Fruit fly (Drosophila melanogaster): Measurements from ENCODE around the gene CG1208.

Gene CG1208

DNA sequence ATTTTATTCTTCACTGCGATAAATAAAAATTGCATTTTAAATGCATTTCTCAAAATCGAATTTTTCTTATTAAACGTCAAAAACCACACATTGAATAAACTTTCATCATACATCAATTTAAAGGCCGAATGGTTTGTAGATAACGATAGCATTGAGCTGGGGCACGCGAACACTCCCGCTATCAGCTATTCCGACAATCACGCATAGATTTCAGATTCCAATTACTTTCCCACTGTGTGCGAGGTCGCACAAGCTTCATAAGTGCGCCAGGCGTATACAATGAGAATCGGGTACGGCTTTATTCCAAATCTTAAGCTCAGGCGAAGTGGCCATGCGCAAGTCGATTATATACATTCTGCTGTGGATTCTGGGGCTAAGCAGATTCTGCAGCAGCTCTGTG is 9.7 kb upstream of the CG1208 start, which contains the start of gene CG46303 (continued):
- TF ChIP-seq CG7987 (GFP tag; optimal IDR thresholded peaks at IDR 0.05) (no peak), Hr51 (GFP tag; optimal IDR thresholded peaks at IDR 0.05) (no peak), exex (tag; optimal IDR thresholded peaks at IDR 0.05) (peak; percentile 81), mld (GFP tag; IDR thresholded peaks at IDR 0.05; ENCODE audit: partially characterized antibody) (no peak), CG9932 (GFP tag; IDR thresholded peaks at IDR 0.05) (no peak), da (GFP tag; optimal IDR thresholded peaks at IDR 0.05) (no peak), CG2202 (tag; optimal IDR thresholded peaks at IDR 0.05) (no peak), CG33557 (GFP tag; optimal IDR thresholded peaks at IDR 0.05) (no peak), HHEX (GFP tag; optimal IDR thresholded peaks at IDR 0.05) (no peak), ftz-f1 (GFP tag; optimal IDR thresholded peaks at IDR 0.05) (peak; percentile 77), Fer2 (tag; optimal IDR thresholded peaks at IDR 0.05) (no peak), CG12942 (GFP tag; optimal IDR thresholded peaks at IDR 0.05) (no peak), fd96Cb (tag; optimal IDR thresholded peaks at IDR 0.05) (no peak), CG10366 (GFP tag; IDR thresholded peaks at IDR 0.05) (no peak), CG34376 (GFP tag; optimal IDR thresholded peaks at IDR 0.05) (peak; percentile 23), nom (GFP tag; optimal IDR thresholded peaks at IDR 0.05) (no peak), peb (GFP tag; IDR thresholded peaks at IDR 0.05) (no peak), pzg (GFP tag; optimal IDR thresholded peaks at IDR 0.05) (no peak), ac (GFP tag; optimal IDR thresholded peaks at IDR 0.05) (no peak), ase (GFP tag; IDR thresholded peaks at IDR 0.05) (no peak), CG12744 (GFP tag; optimal IDR thresholded peaks at IDR 0.05) (no peak), bbx (GFP tag; IDR thresholded peaks at IDR 0.05; ENCODE audit: partially characterized antibody) (no peak), CG8281 (tag; optimal IDR thresholded peaks at IDR 0.05) (no peak), Oaz (GFP tag; IDR thresholded peaks at IDR 0.05) (no peak), CG32772 (GFP tag; IDR thresholded peaks at IDR 0.05) (no peak), jumu (GFP tag; optimal IDR thresholded peaks at IDR 0.05) (no peak), CG6765 (GFP tag; optimal IDR thresholded peaks at IDR 0.05) (no peak), Xrp1 (GFP tag; IDR thresholded peaks at IDR 0.05) (no peak), CG8290 (GFP tag; optimal IDR thresholded peaks at IDR 0.05) (no peak), CG8290 (tag; optimal IDR thresholded peaks at IDR 0.05) (no peak), CG9727 (GFP tag; optimal IDR thresholded peaks at IDR 0.05) (no peak), HmgD (GFP tag; optimal IDR thresholded peaks at IDR 0.05) (no peak), CG1832 (GFP tag; optimal IDR thresholded peaks at IDR 0.05) (no peak), CG17802 (tag; optimal IDR thresholded peaks at IDR 0.05) (no peak), GATAe (GFP tag; conservative IDR thresholded peaks at IDR 0.05) (no peak), CG30431 (GFP tag; optimal IDR thresholded peaks at IDR 0.05) (no peak), Gug (GFP tag; IDR thresholded peaks at IDR 0.05) (no peak), NC2α (GFP tag; optimal IDR thresholded peaks at IDR 0.05) (no peak), dati (GFP tag; IDR thresholded peaks at IDR 0.05) (no peak), gce (GFP tag; IDR thresholded peaks at IDR 0.05) (no peak), CG11247 (GFP tag; IDR thresholded peaks at IDR 0.05) (no peak), Dad (GFP tag; optimal IDR thresholded peaks at IDR 0.05) (no peak), CG8765 (GFP tag; IDR thresholded peaks at IDR 0.05) (no peak), CG12659 (GFP tag; optimal IDR thresholded peaks at IDR 0.05) (no peak), CG5180 (GFP tag; optimal IDR thresholded peaks at IDR 0.05) (no peak), CG10462 (GFP tag; optimal IDR thresholded peaks at IDR 0.05) (no peak), her (GFP tag; optimal IDR thresholded peaks at IDR 0.05) (no peak), odd (GFP tag; optimal IDR thresholded peaks at IDR 0.05) (no peak), sug (tag; optimal IDR thresholded peaks at IDR 0.05) (peak; percentile 76), trh (GFP tag; optimal IDR thresholded peaks at IDR 0.05) (no peak), Pdp1 (GFP tag; optimal IDR thresholded peaks at IDR 0.05) (peak in 1 of 2 experiments; percentile 8), mirr (GFP tag; optimal IDR thresholded peaks at IDR 0.05) (peak; percentile 65)
